4 worm cellular contexts compared by ENCODE assay signal in genomic region chrIV:6790438-6791124, ce11.
TF ChIP-seq lines count a peak whose summit lies in the region.

Gene C17H12.2 (minus strand): TSS chrIV:6790488.
Gene vha-8 (plus strand): TSS chrIV:6791074.

TF ChIP-seq in whole organism, L2 larva, 48 proteins besides CTCF, POLR2A, EP300 and RAD21 (continued from another document):
- TF ChIP-seq ztf-1 (GFP tag; conservative IDR thresholded peaks at IDR 0.05; lab: Robert Waterston, UW): no peak
- TF ChIP-seq unc-62 (GFP tag; optimal IDR thresholded peaks at IDR 0.05; lab: Kevin White, UChicago): no peak
- TF ChIP-seq sma-3 (GFP tag; optimal IDR thresholded peaks at IDR 0.05; lab: Kevin White, UChicago): peak; percentile 92
- peak; percentile 92 for TF ChIP-seq F13H6.1 (tag; optimal IDR thresholded peaks at IDR 0.05; lab: Kevin White, UChicago)
- TF ChIP-seq blmp-1 (tag; optimal IDR thresholded peaks at IDR 0.05; lab: Kevin White, UChicago; ENCODE audit: insufficient read depth): peak; percentile 67
- TF ChIP-seq R02D3.7 (tag; optimal IDR thresholded peaks at IDR 0.05; lab: Kevin White, UChicago): no peak
- TF ChIP-seq C34F6.9 (tag; optimal IDR thresholded peaks at IDR 0.05; lab: Kevin White, UChicago): peak; percentile 99
- TF ChIP-seq dmd-4 (tag; optimal IDR thresholded peaks at IDR 0.05; lab: Kevin White, UChicago): no peak
- peak; percentile 98 for TF ChIP-seq fos-1 (tag; optimal IDR thresholded peaks at IDR 0.05; lab: Kevin White, UChicago)
- TF ChIP-seq elt-3 (tag; optimal IDR thresholded peaks at IDR 0.05; lab: Kevin White, UChicago): no peak
- TF ChIP-seq ztf-4 (tag; optimal IDR thresholded peaks at IDR 0.05; lab: Kevin White, UChicago): peak; percentile 87
- TF ChIP-seq mab-5 (tag; optimal IDR thresholded peaks at IDR 0.05; lab: Kevin White, UChicago): peak; percentile 91
- peak; percentile 36 for TF ChIP-seq skn-1 (tag; optimal IDR thresholded peaks at IDR 0.05; lab: Kevin White, UChicago)
- TF ChIP-seq ZK546.5 (tag; optimal IDR thresholded peaks at IDR 0.05; lab: Kevin White, UChicago): peak; percentile 43
- TF ChIP-seq alr-1 (tag; optimal IDR thresholded peaks at IDR 0.05; lab: Kevin White, UChicago): peak; percentile 17
- TF ChIP-seq ama-1 (optimal IDR thresholded peaks at IDR 0.05; lab: Kevin White, UChicago): peak; percentile 80
- TF ChIP-seq nhr-25 (tag; optimal IDR thresholded peaks at IDR 0.05; lab: Kevin White, UChicago): peak; percentile 93
- no peak for TF ChIP-seq nhr-11 (tag; optimal IDR thresholded peaks at IDR 0.05; lab: Kevin White, UChicago)
- no peak for TF ChIP-seq lin-39 (tag; optimal IDR thresholded peaks at IDR 0.05; lab: Kevin White, UChicago)
- no peak for TF ChIP-seq unc-39 (tag; optimal IDR thresholded peaks at IDR 0.05; lab: Kevin White, UChicago)
- TF ChIP-seq nhr-21 (tag; optimal IDR thresholded peaks at IDR 0.05; lab: Kevin White, UChicago): peak; percentile 89
- TF ChIP-seq aly-2 (tag; optimal IDR thresholded peaks at IDR 0.05; lab: Kevin White, UChicago): no peak
- TF ChIP-seq lsy-2 (tag; optimal IDR thresholded peaks at IDR 0.05; lab: Kevin White, UChicago): peak; percentile 73 to 94
- TF ChIP-seq mbf-1 (tag; optimal IDR thresholded peaks at IDR 0.05; lab: Kevin White, UChicago): no peak
- TF ChIP-seq sma-9 (GFP tag; optimal IDR thresholded peaks at IDR 0.05; lab: Kevin White, UChicago): peak; percentile 90
- no peak for TF ChIP-seq sma-9 (tag; optimal IDR thresholded peaks at IDR 0.05; lab: Kevin White, UChicago)

TF ChIP-seq in whole organism, L4 larva, 104 proteins besides CTCF, POLR2A, EP300 and RAD21 (continued from another document and continues in another):
- TF ChIP-seq tra-1 (GFP tag; IDR thresholded peaks at IDR 0.05; lab: Robert Waterston, UW) (0 out of 2 replicates have a peak, but pooled peaks have one; percentile 41), arid-1 (GFP tag; conservative IDR thresholded peaks at IDR 0.05; lab: Robert Waterston, UW) (0 out of 2 replicates have a peak, but pooled peaks have one; percentile 25), T20F7.1 (GFP tag; optimal IDR thresholded peaks at IDR 0.05; lab: Kevin White, UChicago) (peak; percentile 85), nhr-41 (GFP tag; IDR thresholded peaks at IDR 0.05; lab: Robert Waterston, UW) (no peak), zag-1 (tag; optimal IDR thresholded peaks at IDR 0.05; lab: Kevin White, UChicago) (no peak), daf-19 (GFP tag; conservative IDR thresholded peaks at IDR 0.05; lab: Robert Waterston, UW) (no peak), saeg-2 (GFP tag; IDR thresholded peaks at IDR 0.05; lab: Robert Waterston, UW) (no peak), F10B5.3 (tag; optimal IDR thresholded peaks at IDR 0.05; lab: Kevin White, UChicago) (no peak), zip-2 (tag; optimal IDR thresholded peaks at IDR 0.05; lab: Kevin White, UChicago) (no peak), sdz-12 (GFP tag; optimal IDR thresholded peaks at IDR 0.05; lab: Kevin White, UChicago) (no peak), rbr-2 (tag; optimal IDR thresholded peaks at IDR 0.05; lab: Kevin White, UChicago) (peak; percentile 90), hlh-30 (tag; optimal IDR thresholded peaks at IDR 0.05; lab: Kevin White, UChicago; ENCODE audit: insufficient read depth) (peak; percentile 87), madf-5 (GFP tag; IDR thresholded peaks at IDR 0.05; lab: Robert Waterston, UW) (no peak), dve-1 (tag; optimal IDR thresholded peaks at IDR 0.05; lab: Kevin White, UChicago; ENCODE audit: insufficient read depth) (peak; percentile 95), nhr-11 (tag; optimal IDR thresholded peaks at IDR 0.05; lab: Kevin White, UChicago) (peak; percentile 95), nhr-42 (GFP tag; IDR thresholded peaks at IDR 0.05; lab: Robert Waterston, UW) (no peak), dpl-1 (GFP tag; optimal IDR thresholded peaks at IDR 0.05; lab: Kevin White, UChicago) (peak; percentile 85), pha-4 (GFP tag; IDR thresholded peaks at IDR 0.05; lab: Robert Waterston, UW) (peak; percentile 77), pha-4 (tag; optimal IDR thresholded peaks at IDR 0.05; lab: Kevin White, UChicago) (peak; percentile 93), gei-8 (GFP tag; optimal IDR thresholded peaks at IDR 0.05; lab: Kevin White, UChicago) (no peak), F44E2.7 (GFP tag; IDR thresholded peaks at IDR 0.05; lab: Robert Waterston, UW) (no peak), ZK546.5 (tag; optimal IDR thresholded peaks at IDR 0.05; lab: Kevin White, UChicago) (peak; percentile 1 to 30), hif-1 (tag; optimal IDR thresholded peaks at IDR 0.05; lab: Kevin White, UChicago) (peak in 1 of 2 experiments; percentile 69), hlh-11 (tag; optimal IDR thresholded peaks at IDR 0.05; lab: Kevin White, UChicago) (peak; percentile 91), attf-4 (tag; optimal IDR thresholded peaks at IDR 0.05; lab: Kevin White, UChicago) (no peak), Y48G9A.11 (GFP tag; IDR thresholded peaks at IDR 0.05; lab: Robert Waterston, UW) (no peak), pqm-1 (tag; optimal IDR thresholded peaks at IDR 0.05; lab: Kevin White, UChicago) (peak; percentile 90), snpc-1.2 (GFP tag; IDR thresholded peaks at IDR 0.05; lab: Robert Waterston, UW) (no peak), vab-7 (GFP tag; IDR thresholded peaks at IDR 0.05; lab: Robert Waterston, UW) (peak; percentile 46; the same call in 1 of the 2 replicates), ZK337.2 (GFP tag; IDR thresholded peaks at IDR 0.05; lab: Robert Waterston, UW) (no peak; the same call in 1 of the 2 replicates), mxl-3 (GFP tag; optimal IDR thresholded peaks at IDR 0.05; lab: Kevin White, UChicago) (peak; percentile 91), unc-130 (GFP tag; optimal IDR thresholded peaks at IDR 0.05; lab: Kevin White, UChicago) (no peak), Y105C5A.15 (GFP tag; IDR thresholded peaks at IDR 0.05; lab: Robert Waterston, UW) (no peak), Y5F2A.4 (GFP tag; optimal IDR thresholded peaks at IDR 0.05; lab: Kevin White, UChicago) (no peak), aly-2 (tag; optimal IDR thresholded peaks at IDR 0.05; lab: Kevin White, UChicago) (no peak), lin-38 (GFP tag; IDR thresholded peaks at IDR 0.05; lab: Robert Waterston, UW) (peak; percentile 98)

TF ChIP-seq in whole organism, late embryonic, 69 proteins besides CTCF, POLR2A, EP300 and RAD21 (continued from another document):
- TF ChIP-seq ceh-31 (tag; optimal IDR thresholded peaks at IDR 0.05; lab: Kevin White, UChicago): peak; percentile 85
- TF ChIP-seq pax-1 (tag; optimal IDR thresholded peaks at IDR 0.05; lab: Kevin White, UChicago): peak; percentile 2
- no peak for TF ChIP-seq K09A11.1 (tag; optimal IDR thresholded peaks at IDR 0.05; lab: Kevin White, UChicago; ENCODE audit: insufficient read depth)
- TF ChIP-seq gmeb-2 (tag; optimal IDR thresholded peaks at IDR 0.05; lab: Kevin White, UChicago): no peak
- no peak for TF ChIP-seq mec-3 (tag; optimal IDR thresholded peaks at IDR 0.05; lab: Kevin White, UChicago; ENCODE audit: borderline replicate concordance)
- TF ChIP-seq ceh-9 (tag; optimal IDR thresholded peaks at IDR 0.05; lab: Kevin White, UChicago): no peak
- TF ChIP-seq hlh-30 (tag; optimal IDR thresholded peaks at IDR 0.05; lab: Kevin White, UChicago; ENCODE audit: insufficient read depth): peak; percentile 59
- TF ChIP-seq elt-2 (tag; optimal IDR thresholded peaks at IDR 0.05; lab: Kevin White, UChicago): peak; percentile 25
- peak; percentile 45 for TF ChIP-seq ztf-16 (tag; optimal IDR thresholded peaks at IDR 0.05; lab: Kevin White, UChicago)
- no peak for TF ChIP-seq sdc-2 (tag; optimal IDR thresholded peaks at IDR 0.05; lab: Kevin White, UChicago)
- peak; percentile 18 for TF ChIP-seq lim-6 (tag; optimal IDR thresholded peaks at IDR 0.05; lab: Kevin White, UChicago)
- TF ChIP-seq ceh-2 (tag; optimal IDR thresholded peaks at IDR 0.05; lab: Kevin White, UChicago): peak; percentile 51
- TF ChIP-seq dve-1 (tag; optimal IDR thresholded peaks at IDR 0.05; lab: Kevin White, UChicago): peak; percentile 75
- no peak for TF ChIP-seq hlh-6 (tag; optimal IDR thresholded peaks at IDR 0.05; lab: Kevin White, UChicago)
- peak; percentile 71 for TF ChIP-seq ceh-30 (tag; optimal IDR thresholded peaks at IDR 0.05; lab: Kevin White, UChicago)
- no peak for TF ChIP-seq ceh-24 (tag; optimal IDR thresholded peaks at IDR 0.05; lab: Kevin White, UChicago)
- no peak for TF ChIP-seq ceh-19 (GFP tag; optimal IDR thresholded peaks at IDR 0.05; lab: Kevin White, UChicago)
- peak; percentile 75 for TF ChIP-seq rnt-1 (tag; optimal IDR thresholded peaks at IDR 0.05; lab: Kevin White, UChicago)
- TF ChIP-seq ceh-34 (tag; optimal IDR thresholded peaks at IDR 0.05; lab: Kevin White, UChicago): peak; percentile 52
- TF ChIP-seq unc-55 (GFP tag; optimal IDR thresholded peaks at IDR 0.05; lab: Kevin White, UChicago): peak; percentile 67

TF ChIP-seq in whole organism, mixed stage, embryonic, 35 proteins besides CTCF, POLR2A, EP300 and RAD21 (continued from another document):
- TF ChIP-seq nhr-12 (tag; optimal IDR thresholded peaks at IDR 0.05; lab: Kevin White, UChicago): no peak
- TF ChIP-seq tbx-8 (GFP tag; optimal IDR thresholded peaks at IDR 0.05; lab: Kevin White, UChicago): no peak
- TF ChIP-seq ceh-39 (tag; optimal IDR thresholded peaks at IDR 0.05; lab: Kevin White, UChicago): peak; percentile 85
- peak; percentile 91 for TF ChIP-seq unc-62 (GFP tag; optimal IDR thresholded peaks at IDR 0.05; lab: Kevin White, UChicago)
